Fruit fly (Drosophila melanogaster): ENCODE measurements around the gene Kaz.

Gene Kaz

dm6 chr3R:24813637-24814301 is 16.0 kb downstream of the Kaz start, which contains the start of the genes lili and CG34150 (continued):
- TF ChIP-seq Nf-YA (GFP tag; IDR thresholded peaks at IDR 0.05) (peak; percentile 50; the same call in 1 of the 2 replicates), Mes4 (GFP tag; optimal IDR thresholded peaks at IDR 0.05) (peak; percentile 56), CG14710 (tag; optimal IDR thresholded peaks at IDR 0.05) (peak; percentile 91), dan (GFP tag; IDR thresholded peaks at IDR 0.05) (no peak), HLH4C (GFP tag; IDR thresholded peaks at IDR 0.05; ENCODE audit: partially characterized antibody) (peak; percentile 71; the same call in 2 of the 3 replicates), sna (GFP tag; IDR thresholded peaks at IDR 0.05; ENCODE audit: partially characterized antibody) (peak; percentile 72; the same call in 1 of the 2 replicates), CG3281 (GFP tag; optimal IDR thresholded peaks at IDR 0.05) (peak; percentile 67), C15 (GFP tag; IDR thresholded peaks at IDR 0.05) (no peak), gcm (GFP tag; optimal IDR thresholded peaks at IDR 0.05) (peak; percentile 57), Scr (GFP tag; IDR thresholded peaks at IDR 0.05; ENCODE audit: partially characterized antibody) (peak; percentile 84), CG17359 (tag; optimal IDR thresholded peaks at IDR 0.05) (peak; percentile 90), kay (GFP tag; optimal IDR thresholded peaks at IDR 0.05) (peak; percentile 63), CG18764 (GFP tag; optimal IDR thresholded peaks at IDR 0.05) (peak; percentile 73), sens-2 (GFP tag; IDR thresholded peaks at IDR 0.05) (no peak), CG15514 (GFP tag; optimal IDR thresholded peaks at IDR 0.05) (peak; percentile 79), Usf (GFP tag; optimal IDR thresholded peaks at IDR 0.05) (no peak), CG2678 (tag; optimal IDR thresholded peaks at IDR 0.05) (peak; percentile 81), sug (tag; optimal IDR thresholded peaks at IDR 0.05) (peak; percentile 82), pum (GFP tag; optimal IDR thresholded peaks at IDR 0.05) (peak; percentile 61), CG7357 (GFP tag; IDR thresholded peaks at IDR 0.05) (peak; percentile 44; the same call in 1 of the 3 replicates), chif (GFP tag; optimal IDR thresholded peaks at IDR 0.05) (peak; percentile 52 to 74), CoRest (tag; optimal IDR thresholded peaks at IDR 0.05) (peak; percentile 85), Fer1 (GFP tag; optimal IDR thresholded peaks at IDR 0.05) (peak; percentile 69), gsb (GFP tag; IDR thresholded peaks at IDR 0.05) (no peak), CG16815 (GFP tag; optimal IDR thresholded peaks at IDR 0.05) (peak; percentile 7), CG4424 (GFP tag; optimal IDR thresholded peaks at IDR 0.05) (peak; percentile 78), Mad (GFP tag; optimal IDR thresholded peaks at IDR 0.05) (peak; percentile 87), bab2 (GFP tag; optimal IDR thresholded peaks at IDR 0.05) (peak; percentile 76), Hr3 (GFP tag; optimal IDR thresholded peaks at IDR 0.05) (peak; percentile 74), CG6272 (GFP tag; IDR thresholded peaks at IDR 0.05) (peak; percentile 72), E2f2 (GFP tag; IDR thresholded peaks at IDR 0.05) (peak; percentile 76), row (GFP tag; IDR thresholded peaks at IDR 0.05) (peak; percentile 90), CG1647 (GFP tag; optimal IDR thresholded peaks at IDR 0.05) (peak; percentile 64), HmgD (GFP tag; optimal IDR thresholded peaks at IDR 0.05) (no peak), oc (tag; optimal IDR thresholded peaks at IDR 0.05) (no peak), zen2 (GFP tag; IDR thresholded peaks at IDR 0.05; ENCODE audit: partially characterized antibody) (no peak; the same call in 2 of the 3 replicates), salm (tag; optimal IDR thresholded peaks at IDR 0.05) (no peak), Doc3 (GFP tag; IDR thresholded peaks at IDR 0.05; ENCODE audit: partially characterized antibody) (peak; percentile 71), peb (GFP tag; IDR thresholded peaks at IDR 0.05) (peak; percentile 52; the same call in 1 of the 2 replicates), Hr39 (optimal IDR thresholded peaks at IDR 0.05) (no peak), CG15601 (tag; optimal IDR thresholded peaks at IDR 0.05) (peak; percentile 84), D19B (GFP tag; optimal IDR thresholded peaks at IDR 0.05) (peak; percentile 19), nerfin-1 (tag; optimal IDR thresholded peaks at IDR 0.05) (peak; percentile 97), croc (GFP tag; conservative IDR thresholded peaks at IDR 0.05) (peak; percentile 37; the same call in 2 of the 3 replicates), CG4360 (GFP tag; IDR thresholded peaks at IDR 0.05) (no peak), stwl (tag; optimal IDR thresholded peaks at IDR 0.05) (peak; percentile 75), CG9727 (GFP tag; optimal IDR thresholded peaks at IDR 0.05) (peak; percentile 72), Bdp1 (GFP tag; optimal IDR thresholded peaks at IDR 0.05) (peak; percentile 61), Awh (GFP tag; IDR thresholded peaks at IDR 0.05) (peak; percentile 68; the same call in 1 of the 2 replicates), CG10462 (GFP tag; optimal IDR thresholded peaks at IDR 0.05) (peak; percentile 71)

Measured in whole organism, embryonic.